Worm (Caenorhabditis elegans): ENCODE measurements around the gene K04C1.5.

- TF ChIP-seq ama-1 (optimal IDR thresholded peaks at IDR 0.05) (no peak), tbx-2 (tag; optimal IDR thresholded peaks at IDR 0.05) (no peak), nhr-11 (tag; optimal IDR thresholded peaks at IDR 0.05) (no peak), hlh-30 (tag; optimal IDR thresholded peaks at IDR 0.05; ENCODE audit: insufficient read depth) (no peak)
These were observed 39.9 kb upstream of the K04C1.5 start, which contains the start of gene ceh-37 for ce11 chrX:14207942-14208341.

Measured in whole organism, late embryonic.